Worm (Caenorhabditis elegans): ENCODE results near the gene ccdc-12.

Gene ccdc-12

DNA sequence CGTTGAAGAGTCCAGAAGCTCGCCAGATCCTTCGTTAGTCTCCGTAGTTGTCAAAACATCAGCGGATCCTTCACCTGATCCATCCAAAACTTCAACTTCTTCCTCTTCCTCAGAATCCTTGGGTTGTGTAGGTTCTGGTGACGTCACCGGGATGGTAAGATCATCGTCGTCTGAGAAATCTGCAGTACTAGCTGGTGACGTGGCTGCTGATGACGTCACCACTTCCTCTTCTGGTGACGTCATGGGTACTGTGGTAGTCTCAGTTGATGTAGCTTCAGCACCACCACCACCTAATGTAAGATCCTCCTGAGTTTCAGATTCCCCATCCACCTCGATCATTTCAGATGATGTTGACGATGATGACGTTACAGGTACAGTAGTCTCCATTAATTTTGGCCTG lies 33.6 kb downstream of the ccdc-12 start:
- TF ChIP-seq hpl-2 (GFP tag; optimal IDR thresholded peaks at IDR 0.05): no peak

DNA sequence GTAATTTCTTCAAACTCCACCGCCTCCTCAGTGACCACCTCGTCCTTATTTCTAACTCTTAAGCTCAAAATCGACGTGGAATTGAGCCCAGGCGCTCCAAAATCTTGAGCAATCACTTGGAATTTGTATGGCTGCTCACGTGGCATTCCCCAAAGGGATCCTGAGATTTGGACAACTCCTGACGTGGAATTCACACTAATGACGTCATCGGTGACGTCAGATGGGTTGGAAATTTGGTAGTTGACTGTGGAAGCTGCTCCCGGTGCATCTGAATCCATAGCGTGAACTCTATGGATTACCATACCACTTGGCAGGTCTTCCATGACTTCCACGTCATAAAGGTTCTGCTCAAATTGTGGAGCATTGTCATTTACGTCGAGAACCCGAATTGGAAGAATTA lies 39.8 kb downstream of the ccdc-12 start:
- TF ChIP-seq pag-3 (tag; optimal IDR thresholded peaks at IDR 0.05; ENCODE audit: borderline replicate concordance, insufficient read depth) (no peak), alr-1 (tag; optimal IDR thresholded peaks at IDR 0.05; ENCODE audit: borderline replicate concordance) (no peak), ztf-4 (tag; optimal IDR thresholded peaks at IDR 0.05) (no peak), dpl-1 (GFP tag; optimal IDR thresholded peaks at IDR 0.05) (no peak), nhr-76 (tag; optimal IDR thresholded peaks at IDR 0.05) (no peak), sup-37 (GFP tag; optimal IDR thresholded peaks at IDR 0.05) (no peak), lsy-2 (tag; optimal IDR thresholded peaks at IDR 0.05) (no peak)

DNA sequence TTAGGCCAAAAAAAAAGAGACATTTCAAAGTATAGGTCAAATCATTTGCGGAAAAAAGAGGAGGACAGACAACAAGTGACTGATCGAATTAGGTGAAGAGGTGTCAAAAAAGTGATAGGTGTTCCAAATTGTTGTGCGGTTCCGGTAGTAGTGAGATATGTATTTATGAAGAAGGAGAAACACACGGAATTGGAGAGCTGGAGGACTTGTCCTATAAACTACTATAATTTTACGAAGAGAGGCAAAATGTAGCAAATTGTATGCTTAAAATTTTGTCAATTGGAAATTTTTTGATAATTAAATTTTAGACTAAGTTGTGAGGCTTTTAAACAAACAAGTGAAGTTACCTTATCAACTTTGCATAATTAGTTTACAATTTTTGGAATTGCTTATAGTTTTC lies 43.3 kb downstream of the ccdc-12 start:
- TF ChIP-seq efl-1 (optimal IDR thresholded peaks at IDR 0.05) (no peak), efl-1 (GFP tag; optimal IDR thresholded peaks at IDR 0.05 in 1 of 2) (peak in 1 of 2 experiments; percentile 33), sptf-1 (tag; optimal IDR thresholded peaks at IDR 0.05) (no peak)

DNA sequence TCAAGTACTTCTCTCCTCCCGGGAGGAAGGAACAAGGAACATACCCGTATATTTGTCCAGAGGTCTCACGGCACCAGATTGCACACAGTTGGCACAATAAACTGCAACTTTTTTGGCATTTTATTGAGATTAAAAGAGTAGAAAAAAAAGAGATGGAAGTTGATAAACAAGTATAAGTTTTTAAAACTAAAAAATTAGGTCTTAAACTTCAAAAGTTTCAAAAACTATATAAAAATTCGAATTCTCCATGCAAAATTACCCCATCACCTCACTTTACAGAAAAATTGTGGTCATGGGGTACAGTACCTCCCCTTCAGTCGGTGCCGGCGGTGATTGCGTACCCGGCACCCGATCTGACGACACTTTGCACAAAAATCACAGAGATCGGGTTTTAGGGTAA lies 43.7 kb downstream of the ccdc-12 start, which contains the start of gene C45G7.13:
TSS of gene C45G7.13 (minus strand) at position 101 of the 400 bp plus-strand sequence.
- TF ChIP-seq ztf-4 (tag; optimal IDR thresholded peaks at IDR 0.05) (no peak), nhr-84 (tag; optimal IDR thresholded peaks at IDR 0.05) (no peak), ets-5 (GFP tag; IDR thresholded peaks at IDR 0.05) (no peak), nhr-12 (tag; optimal IDR thresholded peaks at IDR 0.05) (no peak), pqm-1 (tag; optimal IDR thresholded peaks at IDR 0.05) (no peak), swsn-7 (tag; optimal IDR thresholded peaks at IDR 0.05) (no peak), mep-1 (tag; optimal IDR thresholded peaks at IDR 0.05) (no peak), mab-9 (GFP tag; IDR thresholded peaks at IDR 0.05) (no peak), snu-23 (GFP tag; optimal IDR thresholded peaks at IDR 0.05) (no peak), fos-1 (tag; optimal IDR thresholded peaks at IDR 0.05) (no peak), zip-4 (GFP tag; optimal IDR thresholded peaks at IDR 0.05) (no peak), fkh-10 (GFP tag; optimal IDR thresholded peaks at IDR 0.05) (no peak), sptf-1 (tag; optimal IDR thresholded peaks at IDR 0.05) (no peak), tbx-2 (tag; optimal IDR thresholded peaks at IDR 0.05) (no peak), nhr-20 (tag; optimal IDR thresholded peaks at IDR 0.05) (no peak), blmp-1 (tag; optimal IDR thresholded peaks at IDR 0.05) (no peak), mef-2 (tag; optimal IDR thresholded peaks at IDR 0.05) (no peak), lin-35 (GFP tag; optimal IDR thresholded peaks at IDR 0.05) (no peak), unc-30 (tag; optimal IDR thresholded peaks at IDR 0.05) (no peak), efl-1 (optimal IDR thresholded peaks at IDR 0.05) (no peak), efl-1 (GFP tag; optimal IDR thresholded peaks at IDR 0.05 in 1 of 2) (no peak)
